Fruit fly (Drosophila melanogaster) S2 (cell line): ENCODE results near the gene CG17560.

Experiments used
- CG8478 ChIP-seq: fragments of >200 bp; optimal IDR thresholded peaks from 2 replicates; lab custom pipeline; 2018
- CTCF ChIP-seq, 2 experiments: fragments of >200 bp; optimal IDR thresholded peaks; 2 replicates each; lab custom pipeline; 2018

DNA sequence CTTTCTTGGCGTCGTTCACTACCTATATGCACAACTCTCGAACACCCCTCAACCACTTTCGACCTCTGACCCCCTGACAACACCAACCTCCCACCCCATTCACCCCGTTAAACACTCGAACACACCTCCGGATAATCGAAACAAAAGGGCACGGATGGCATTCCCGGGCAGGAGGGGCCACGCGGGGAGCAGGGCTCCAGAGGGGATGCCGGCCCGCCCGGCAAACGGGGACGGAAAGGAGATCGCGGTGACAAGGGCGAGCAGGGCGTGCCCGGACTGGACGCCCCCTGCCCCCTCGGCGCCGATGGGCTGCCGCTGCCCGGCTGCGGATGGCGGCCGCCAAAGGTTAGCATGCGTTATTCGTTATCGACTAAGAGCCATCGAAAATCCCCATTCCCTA lies 48.4 kb upstream of the CG17560 start:
- TF ChIP-seq CTCF (optimal IDR thresholded peaks at IDR 0.05; lab: Kevin White, UChicago) (no peak), CG8478 (lab: Kevin White, UChicago) (no peak)
